Worm (Caenorhabditis elegans): ENCODE data around the gene eif-2Bgamma.

DNA sequence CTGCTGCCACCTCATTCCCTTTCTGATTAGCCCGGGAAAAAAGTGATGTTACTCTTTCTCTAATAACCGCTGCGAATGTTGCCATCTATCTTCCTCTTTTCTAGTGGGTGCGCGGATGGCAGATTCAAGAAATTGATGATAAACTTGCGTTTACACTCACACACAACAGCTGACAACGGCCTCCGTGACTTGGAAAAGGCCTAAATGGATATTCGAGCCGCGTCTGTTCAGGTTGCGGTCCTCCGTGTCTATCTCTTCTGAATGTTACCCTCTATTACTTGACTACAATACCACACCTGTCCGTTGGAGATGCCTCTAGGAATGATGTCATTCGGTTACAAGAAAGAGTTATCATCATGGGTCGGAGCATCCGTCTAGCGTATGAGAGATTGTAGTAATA lies 30.9 kb downstream of the eif-2Bgamma start:
- TF ChIP-seq cnd-1 (tag; optimal IDR thresholded peaks at IDR 0.05) (no peak), snpc-4 (tag; optimal IDR thresholded peaks at IDR 0.05) (no peak), ztf-11 (tag; optimal IDR thresholded peaks at IDR 0.05) (no peak), nhr-76 (tag; optimal IDR thresholded peaks at IDR 0.05) (no peak)
